Worm (Caenorhabditis elegans) whole organism, young adult: ENCODE measurements around the gene sek-4.

ENCODE experiments used
- B0019.2 ChIP-seq: fragments of 200-800 bp; sonication (Bioruptor generic); conservative IDR thresholded peaks from 2 replicates; pipeline ENCODE4 v1.3.6; 2022; ENCODE audit warnings: missing genetic modification reagents, missing genetic modification characterization, missing compliant biosample characterization
- B0035.1 ChIP-seq: sonication (generic microtip); optimal IDR thresholded peaks from 2 replicates; lab custom pipeline; 2016; ENCODE audit warnings: missing genetic modification characterization, mild to moderate bottlenecking, missing compliant biosample characterization, missing genotype, missing genetic modification reagents
- B0336.3 ChIP-seq: fragments of 200-800 bp; sonication (Bioruptor generic); IDR thresholded peaks from 2 replicates; pipeline ENCODE4 v1.3.6; 2022; ENCODE audit warnings: missing genetic modification characterization, missing compliant biosample characterization
- C17E4.6 ChIP-seq: fragments of 200-800 bp; sonication (Bioruptor generic); IDR thresholded peaks from 2 replicates; pipeline ENCODE4 v1.3.6; 2022; ENCODE audit warnings: missing genetic modification reagents, missing genetic modification characterization, missing compliant biosample characterization
- F10E7.11 ChIP-seq: sonication (generic microtip); optimal IDR thresholded peaks from 2 replicates; lab custom pipeline; 2017; ENCODE audit warnings: mild to moderate bottlenecking, missing genetic modification characterization, moderate library complexity, missing compliant biosample characterization
- F22D6.2 ChIP-seq: sonication (generic microtip); optimal IDR thresholded peaks from 2 replicates; lab custom pipeline; 2016; ENCODE audit warnings: mild to moderate bottlenecking, missing genetic modification characterization, missing compliant biosample characterization
- K11D2.4 ChIP-seq: fragments of 200-800 bp; sonication (Bioruptor generic); IDR thresholded peaks from 2 replicates; pipeline ENCODE4 v1.3.6; 2022; ENCODE audit warnings: missing genetic modification reagents, missing genetic modification characterization, missing compliant biosample characterization
- T26A5.8 ChIP-seq: sonication (generic microtip); optimal IDR thresholded peaks from 2 replicates; lab custom pipeline; 2016; ENCODE audit warnings: missing genetic modification characterization, missing compliant biosample characterization
- Y53F4B.3 ChIP-seq: fragments of 200-800 bp; sonication (Bioruptor generic); IDR thresholded peaks from 2 replicates; pipeline ENCODE4 v1.3.6; 2022; ENCODE audit warnings: missing genetic modification reagents, missing genetic modification characterization, missing compliant biosample characterization
- akir-1 ChIP-seq: fragments of 200-800 bp; sonication (Bioruptor generic); optimal IDR thresholded peaks from 2 replicates; lab custom pipeline; 2018; ENCODE audit warnings: mild to moderate bottlenecking, missing genetic modification characterization, moderate library complexity, missing compliant biosample characterization
- atf-7 ChIP-seq: sonication (generic microtip); optimal IDR thresholded peaks from 2 replicates; lab custom pipeline; 2017; ENCODE audit warnings: mild to moderate bottlenecking, missing genetic modification characterization, missing compliant biosample characterization
- ccch-3 ChIP-seq: fragments of 200-800 bp; sonication (Bioruptor generic); optimal IDR thresholded peaks from 2 replicates; lab custom pipeline; 2018; ENCODE audit warnings: mild to moderate bottlenecking, missing genetic modification characterization, missing compliant biosample characterization
- cebp-1 ChIP-seq, 2 experiments: fragments of 200-800 bp in 1 of 2; sonication (Bioruptor generic) in 1 of 2; sonication (generic microtip) in 1 of 2; IDR thresholded peaks in 1 of 2; optimal IDR thresholded peaks in 1 of 2; 2 replicates each; pipeline versions ENCODE4 v1.3.6 to Lab custom; 2017 to 2022; ENCODE audit warnings: missing compliant biosample characterization in 2 of 2, missing genetic modification characterization in 2 of 2, mild to moderate bottlenecking in 1 of 2, missing genetic modification reagents in 1 of 2, moderate library complexity in 1 of 2
- ceh-27 ChIP-seq: fragments of 200-800 bp; sonication (Bioruptor generic); optimal IDR thresholded peaks from 2 replicates; lab custom pipeline; 2018; ENCODE audit warnings: mild to moderate bottlenecking, missing genetic modification characterization, moderate library complexity, missing compliant biosample characterization
- ceh-40 ChIP-seq: fragments of 200-800 bp; sonication (Bioruptor generic); IDR thresholded peaks from 2 replicates; pipeline ENCODE4 v1.3.6; 2022; ENCODE audit warnings: missing genetic modification characterization, missing compliant biosample characterization
- ceh-79 ChIP-seq: sonication (generic microtip); optimal IDR thresholded peaks from 2 replicates; lab custom pipeline; 2017; ENCODE audit warnings: mild to moderate bottlenecking, missing genetic modification characterization, missing compliant biosample characterization
- dox-1 ChIP-seq: fragments of 200-800 bp; sonication (Bioruptor generic); IDR thresholded peaks from 2 replicates; pipeline ENCODE4 v1.3.6; 2022; ENCODE audit warnings: missing genetic modification reagents, missing genetic modification characterization, missing compliant biosample characterization
- dpff-1 ChIP-seq: sonication (generic microtip); optimal IDR thresholded peaks from 2 replicates; lab custom pipeline; 2017; ENCODE audit warnings: mild to moderate bottlenecking, missing genetic modification characterization, missing compliant biosample characterization
- egrh-3 ChIP-seq: fragments of 200-800 bp; sonication (Bioruptor generic); IDR thresholded peaks from 2 replicates; pipeline ENCODE4 v1.3.6; 2022; ENCODE audit warnings: missing genetic modification reagents, missing genetic modification characterization, missing compliant biosample characterization
- fkh-3 ChIP-seq: sonication (generic microtip); optimal IDR thresholded peaks from 2 replicates; lab custom pipeline; 2016; ENCODE audit warnings: mild to moderate bottlenecking, missing genetic modification characterization, missing compliant biosample characterization
- hrde-1 ChIP-seq: sonication (generic microtip); optimal IDR thresholded peaks from 2 replicates; lab custom pipeline; 2016; ENCODE audit warnings: missing genetic modification characterization, mild to moderate bottlenecking, missing compliant biosample characterization, moderate library complexity, missing genotype, missing genetic modification reagents, borderline replicate concordance
- let-607 ChIP-seq, 2 experiments: fragments of 200-800 bp in 1 of 2; sonication (Bioruptor generic) in 1 of 2; sonication (generic microtip) in 1 of 2; optimal IDR thresholded peaks; 2 replicates each; lab custom pipeline; 2016 to 2018; ENCODE audit warnings: mild to moderate bottlenecking in 2 of 2, missing compliant biosample characterization in 2 of 2, missing genetic modification characterization in 2 of 2, moderate library complexity in 2 of 2, missing genotype in 1 of 2
- lsy-27 ChIP-seq: sonication (generic microtip); optimal IDR thresholded peaks from 2 replicates; lab custom pipeline; 2017; ENCODE audit warnings: missing genetic modification characterization, mild to moderate bottlenecking, missing compliant biosample characterization, antibody characterized with exemption, missing genotype, borderline replicate concordance; ENCODE audit not compliant: insufficient read depth
- madf-10 ChIP-seq: sonication (generic microtip); optimal IDR thresholded peaks from 2 replicates; lab custom pipeline; 2016; ENCODE audit warnings: mild to moderate bottlenecking, missing genetic modification characterization, missing compliant biosample characterization
- madf-3 ChIP-seq: fragments of 200-800 bp; sonication (Bioruptor generic); IDR thresholded peaks from 2 replicates; pipeline ENCODE4 v1.3.6; 2022; ENCODE audit warnings: missing genetic modification reagents, missing genetic modification characterization, missing compliant biosample characterization
- madf-6 ChIP-seq: fragments of 200-800 bp; sonication (Bioruptor generic); IDR thresholded peaks from 2 replicates; pipeline ENCODE4 v1.3.6; 2022; ENCODE audit warnings: missing genetic modification reagents, missing genetic modification characterization, missing compliant biosample characterization
- madf-8 ChIP-seq: fragments of 200-800 bp; sonication (Bioruptor generic); conservative IDR thresholded peaks from 2 replicates; pipeline ENCODE4 v1.3.6; 2022; ENCODE audit warnings: missing genetic modification reagents, missing genetic modification characterization, missing compliant biosample characterization
- mcd-1 ChIP-seq: fragments of 200-800 bp; sonication (Bioruptor generic); IDR thresholded peaks from 2 replicates; pipeline ENCODE4 v1.3.6; 2022; ENCODE audit warnings: missing genetic modification reagents, missing genetic modification characterization, missing compliant biosample characterization
- mel-28 ChIP-seq: sonication (generic microtip); optimal IDR thresholded peaks from 2 replicates; lab custom pipeline; 2016; ENCODE audit warnings: borderline replicate concordance, mild to moderate bottlenecking, missing genetic modification characterization, missing compliant biosample characterization
- mes-4 ChIP-seq: sonication (generic microtip); optimal IDR thresholded peaks from 2 replicates; lab custom pipeline; 2016; ENCODE audit warnings: missing genotype, missing genetic modification characterization, missing compliant biosample characterization
- mxl-1 ChIP-seq: sonication (generic microtip); optimal IDR thresholded peaks from 2 replicates; lab custom pipeline; 2016; ENCODE audit warnings: missing genetic modification characterization, missing compliant biosample characterization
- pbrm-1 ChIP-seq: fragments of 200-800 bp; sonication (Bioruptor generic); IDR thresholded peaks from 2 replicates; pipeline ENCODE4 v1.3.6; 2022; ENCODE audit warnings: missing genetic modification reagents, missing genetic modification characterization, missing compliant biosample characterization
- rcor-1 ChIP-seq: fragments of 200-800 bp; sonication (Bioruptor generic); IDR thresholded peaks from 2 replicates; pipeline ENCODE4 v1.3.6; 2022; ENCODE audit warnings: missing genetic modification reagents, missing genetic modification characterization, missing compliant biosample characterization
- repo-1 ChIP-seq: sonication (generic microtip); optimal IDR thresholded peaks from 2 replicates; lab custom pipeline; 2017; ENCODE audit warnings: mild to moderate bottlenecking, missing genetic modification characterization, missing compliant biosample characterization
- sdz-38 ChIP-seq: sonication (generic microtip); optimal IDR thresholded peaks from 2 replicates; lab custom pipeline; 2016; ENCODE audit warnings: missing genotype, missing genetic modification characterization, missing compliant biosample characterization
- snpc-1.3 ChIP-seq: sonication (generic microtip); optimal IDR thresholded peaks from 2 replicates; lab custom pipeline; 2017; ENCODE audit warnings: missing genetic modification characterization, mild to moderate bottlenecking, missing compliant biosample characterization, antibody characterized with exemption, moderate library complexity, missing genotype, missing genetic modification reagents; ENCODE audit not compliant: insufficient read depth
- snpc-3.4 ChIP-seq: sonication (generic microtip); optimal IDR thresholded peaks from 2 replicates; lab custom pipeline; 2017; ENCODE audit warnings: missing genetic modification characterization, mild to moderate bottlenecking, missing compliant biosample characterization, antibody characterized with exemption, moderate library complexity, missing genotype, missing genetic modification reagents
- somi-1 ChIP-seq: fragments of 200-800 bp; sonication (Bioruptor generic); optimal IDR thresholded peaks from 2 replicates; lab custom pipeline; 2018; ENCODE audit warnings: mild to moderate bottlenecking, missing genetic modification characterization, missing compliant biosample characterization
- tbp1 ChIP-seq: fragments of 200-800 bp; sonication (Bioruptor generic); optimal IDR thresholded peaks from 2 replicates; lab custom pipeline; 2018; ENCODE audit warnings: mild to moderate bottlenecking, missing genetic modification characterization, missing compliant biosample characterization
- tbx-9 ChIP-seq: sonication (generic microtip); optimal IDR thresholded peaks from 2 replicates; lab custom pipeline; 2016; ENCODE audit warnings: borderline replicate concordance, missing genetic modification characterization, inconsistent platforms, missing compliant biosample characterization
- unc-130 ChIP-seq: sonication (generic microtip); optimal IDR thresholded peaks from 2 replicates; lab custom pipeline; 2016; ENCODE audit warnings: missing genetic modification reagents, missing genetic modification characterization, missing compliant biosample characterization
- xnd-1 ChIP-seq: sonication (generic microtip); optimal IDR thresholded peaks from 2 replicates; lab custom pipeline; 2016; ENCODE audit warnings: missing genotype, missing genetic modification reagents, missing genetic modification characterization, missing compliant biosample characterization
- zfh-2 ChIP-seq: fragments of 200-800 bp; sonication (Bioruptor generic); conservative IDR thresholded peaks from 2 replicates; pipeline ENCODE4 v1.3.6; 2022; ENCODE audit warnings: missing genetic modification reagents, missing genetic modification characterization, missing compliant biosample characterization
- ztf-22 ChIP-seq: fragments of 200-800 bp; sonication (Bioruptor generic); optimal IDR thresholded peaks from 2 replicates; lab custom pipeline; 2018; ENCODE audit warnings: mild to moderate bottlenecking, missing genetic modification characterization, moderate library complexity, missing compliant biosample characterization

sek-4 gene

DNA sequence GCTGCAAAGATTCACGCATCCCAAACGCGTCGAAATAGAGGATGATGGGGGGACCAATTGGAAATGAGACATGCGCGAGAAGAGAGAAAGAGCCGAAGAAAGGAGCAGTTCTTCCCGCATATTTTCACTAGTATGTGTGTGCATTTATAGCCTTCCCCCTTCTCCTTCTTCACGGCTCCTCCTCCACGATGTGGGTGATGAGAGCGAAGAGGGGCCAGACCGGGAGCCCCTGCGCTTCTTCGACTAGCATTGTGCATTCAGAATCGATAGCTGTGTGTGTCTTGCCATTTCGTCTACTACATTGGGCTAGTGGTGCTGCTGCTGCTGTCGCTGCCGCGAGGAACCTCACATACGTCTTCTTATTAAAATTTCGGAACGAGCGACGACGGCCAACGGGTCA lies 6.6 kb upstream of the sek-4 start, which contains the start of gene jkk-1:
jkk-1 (plus strand) TSS at position 249 of the 400 bp plus-strand sequence.
- no peak for TF ChIP-seq mxl-1
- TF ChIP-seq fkh-3 (tag; lab: Kevin White, UChicago): peak; percentile 47
- TF ChIP-seq hrde-1 (tag; lab: Kevin White, UChicago): no peak
- TF ChIP-seq egrh-3 (GFP tag; lab: Robert Waterston, UW): 0 out of 2 replicates have a peak, but pooled peaks have one; percentile 5
- peak; percentile 8 for TF ChIP-seq ceh-27 (GFP tag; lab: Kevin White, UChicago)
- TF ChIP-seq cebp-1 (GFP tag; IDR thresholded peaks at IDR 0.05; lab: Robert Waterston, UW): no peak
- TF ChIP-seq cebp-1 (tag; optimal IDR thresholded peaks at IDR 0.05; lab: Kevin White, UChicago): peak; percentile 51
- TF ChIP-seq zfh-2 (GFP tag; lab: Robert Waterston, UW): peak; percentile 73
- no peak for TF ChIP-seq mes-4
- no peak for TF ChIP-seq T26A5.8 (tag; lab: Kevin White, UChicago)

ce11 chrX:5370605-5371004 lies 4.3 kb upstream of the sek-4 start:
- TF ChIP-seq B0019.2 (GFP tag; lab: Robert Waterston, UW) (no peak), cebp-1 (GFP tag; IDR thresholded peaks at IDR 0.05; lab: Robert Waterston, UW) (no peak), cebp-1 (tag; optimal IDR thresholded peaks at IDR 0.05; lab: Kevin White, UChicago) (no peak), B0035.1 (no peak), snpc-1.3 (tag; lab: Kevin White, UChicago) (no peak), snpc-3.4 (tag; lab: Kevin White, UChicago) (no peak), dox-1 (GFP tag; lab: Robert Waterston, UW) (no peak), sdz-38 (tag; lab: Kevin White, UChicago) (no peak), ztf-22 (GFP tag; lab: Kevin White, UChicago) (no peak), akir-1 (GFP tag; lab: Kevin White, UChicago) (no peak), repo-1 (tag; lab: Kevin White, UChicago) (no peak), mxl-1 (no peak), tbp1 (GFP tag; lab: Kevin White, UChicago) (no peak), K11D2.4 (no peak), C17E4.6 (GFP tag; lab: Robert Waterston, UW) (no peak), pbrm-1 (GFP tag; lab: Robert Waterston, UW) (no peak), mel-28 (tag; lab: Kevin White, UChicago) (no peak)
- TF ChIP-seq, all 124 proteins: peak for 0

ce11 chrX:5372638-5373037 lies 2.2 kb upstream of the sek-4 start, which contains the start of gene F35C8.8:
Gene F35C8.8, minus strand, starts transcription at chrX:5372639.
- no peak for TF ChIP-seq somi-1 (GFP tag; lab: Kevin White, UChicago)
- no peak for TF ChIP-seq madf-10
- no peak for TF ChIP-seq B0336.3
- no peak for TF ChIP-seq F22D6.2 (tag; lab: Kevin White, UChicago)
- TF ChIP-seq Y53F4B.3: no peak
- no peak for TF ChIP-seq atf-7
- TF ChIP-seq tbx-9 (tag; lab: Kevin White, UChicago): no peak
- TF ChIP-seq madf-8 (GFP tag; lab: Robert Waterston, UW): peak; percentile 27; the same call in 1 of the 2 replicates
- TF ChIP-seq let-607 (tag; optimal IDR thresholded peaks at IDR 0.05; lab: Kevin White, UChicago): no peak
- TF ChIP-seq ceh-27 (GFP tag; lab: Kevin White, UChicago): no peak
- TF ChIP-seq xnd-1 (tag; lab: Kevin White, UChicago): peak; percentile 7
- no peak for TF ChIP-seq F10E7.11 (tag; lab: Kevin White, UChicago)
- TF ChIP-seq mcd-1 (GFP tag; lab: Robert Waterston, UW): no peak
- no peak for TF ChIP-seq dpff-1 (tag; lab: Kevin White, UChicago)
- TF ChIP-seq B0035.1: no peak
- no peak for TF ChIP-seq rcor-1 (GFP tag; lab: Robert Waterston, UW)
- TF ChIP-seq lsy-27 (tag; lab: Kevin White, UChicago): no peak
- no peak for TF ChIP-seq madf-3
- no peak for TF ChIP-seq ceh-79
- TF ChIP-seq hrde-1 (tag; lab: Kevin White, UChicago): no peak
- TF ChIP-seq madf-6 (GFP tag; lab: Robert Waterston, UW): peak; percentile 80
- TF ChIP-seq ccch-3 (GFP tag; lab: Kevin White, UChicago): no peak
- TF ChIP-seq ceh-40: no peak
- no peak for TF ChIP-seq unc-130
